Worm (Caenorhabditis elegans) whole organism, midembryonic: ENCODE data around the gene C25H3.16.

ENCODE experiments used
- T22C8.4 ChIP-seq: fragments of 200-800 bp; sonication (Bioruptor generic); IDR thresholded peaks from 2 replicates; pipeline ENCODE4 v1.3.6; 2022; ENCODE audit warnings: missing genetic modification characterization, missing compliant biosample characterization
- cog-1 ChIP-seq: sonication (generic microtip); optimal IDR thresholded peaks from 2 replicates; lab custom pipeline; 2016; ENCODE audit warnings: missing genetic modification characterization, missing compliant biosample characterization
- flt-1 ChIP-seq: fragments of 200-800 bp; sonication (Bioruptor generic); IDR thresholded peaks from 2 replicates; pipeline ENCODE4 v1.3.6; 2022; ENCODE audit warnings: missing genetic modification characterization, missing compliant biosample characterization
- klf-2 ChIP-seq: fragments of 200-800 bp; sonication (Bioruptor generic); conservative IDR thresholded peaks from 2 replicates; pipeline ENCODE4 v1.3.6; 2022; ENCODE audit warnings: missing genetic modification reagents, missing genetic modification characterization, missing compliant biosample characterization
- med-1 ChIP-seq: sonication (generic microtip); optimal IDR thresholded peaks from 2 replicates; lab custom pipeline; 2017; ENCODE audit warnings: missing genetic modification characterization, mild to moderate bottlenecking, missing compliant biosample characterization, antibody characterized with exemption, missing genetic modification reagents; ENCODE audit not compliant: insufficient read depth
- ref-1 ChIP-seq: fragments of 200-800 bp; sonication (Bioruptor generic); conservative IDR thresholded peaks from 2 replicates; pipeline ENCODE4 v1.3.6; 2022; ENCODE audit warnings: missing genetic modification reagents, missing genetic modification characterization, missing compliant biosample characterization
- tab-1 ChIP-seq: fragments of 200-800 bp; sonication (Bioruptor generic); IDR thresholded peaks from 2 replicates; pipeline ENCODE4 v1.3.6; 2022; ENCODE audit warnings: missing genetic modification characterization, missing compliant biosample characterization
- ztf-23 ChIP-seq: fragments of 200-800 bp; sonication (Bioruptor generic); IDR thresholded peaks from 2 replicates; pipeline ENCODE4 v1.3.6; 2022; ENCODE audit warnings: missing genetic modification reagents, missing genetic modification characterization, missing compliant biosample characterization
- ztf-29 ChIP-seq: fragments of 200-800 bp; sonication (Bioruptor generic); IDR thresholded peaks from 2 replicates; pipeline ENCODE4 v1.3.6; 2022; ENCODE audit warnings: missing genetic modification reagents, missing genetic modification characterization, missing compliant biosample characterization

Gene C25H3.16

DNA sequence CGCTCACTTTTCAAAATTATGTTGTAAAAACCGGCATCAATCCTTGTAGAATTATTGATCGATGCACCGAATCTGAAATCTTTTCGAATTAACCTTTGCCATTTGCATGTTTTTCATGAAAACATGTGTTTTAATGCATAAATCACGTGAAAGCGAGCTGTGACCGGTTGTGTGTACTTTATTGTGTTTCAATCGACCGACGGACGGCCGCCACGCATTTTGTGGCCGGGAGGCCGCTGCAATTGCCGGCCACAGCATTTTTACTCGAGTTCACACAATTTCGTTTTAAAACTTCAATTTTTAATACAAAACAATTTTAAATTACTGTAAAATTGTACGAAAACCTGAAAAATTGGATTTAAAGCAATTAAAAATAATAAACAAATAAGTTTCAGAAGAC is 22.9 kb downstream of the C25H3.16 start, which contains the start of gene C25H3.11:
Gene C25H3.11, minus strand, starts transcription at position 82 of the 400 bp plus-strand sequence.
- TF ChIP-seq cog-1 = no peak
- TF ChIP-seq klf-2 (GFP tag; lab: Robert Waterston, UW) = peak; percentile 46; the same call in 1 of the 2 replicates

- TF ChIP-seq klf-2 (GFP tag; lab: Robert Waterston, UW) (no peak), ztf-23 (no peak), T22C8.4 (no peak), flt-1 (GFP tag; lab: Robert Waterston, UW) (no peak), cog-1 (no peak)
Measured at ce11 chrII:5691216-5691771, 25.2 kb downstream of the C25H3.16 start, which contains the start of the genes ndub-5 and eif-2D. Gene ndub-5, minus strand, starts transcription at chrII:5691353. Gene eif-2D, plus strand, starts transcription at chrII:5691721.

ce11 chrII:5693893-5694292 is 27.8 kb downstream of the C25H3.16 start, which contains the start of gene C25H3.3:
Gene C25H3.3, plus strand, starts transcription at chrII:5694193.
- no peak for TF ChIP-seq med-1 (GFP tag; lab: Kevin White, UChicago)
- TF ChIP-seq flt-1 (GFP tag; lab: Robert Waterston, UW) = no peak
- TF ChIP-seq cog-1 = no peak
- no peak for TF ChIP-seq klf-2 (GFP tag; lab: Robert Waterston, UW)
- no peak for TF ChIP-seq T22C8.4
- no peak for TF ChIP-seq ztf-29 (GFP tag; lab: Robert Waterston, UW)
- no peak for TF ChIP-seq ref-1 (GFP tag; lab: Robert Waterston, UW)
- no peak for TF ChIP-seq tab-1

- no peak for TF ChIP-seq med-1 (GFP tag; lab: Kevin White, UChicago)
- TF ChIP-seq klf-2 (GFP tag; lab: Robert Waterston, UW) = no peak
Measured at ce11 chrII:5694798-5695197, 28.7 kb downstream of the C25H3.16 start, which contains the start of gene C25H3.14. Gene C25H3.14, plus strand, starts transcription at chrII:5695098.

DNA sequence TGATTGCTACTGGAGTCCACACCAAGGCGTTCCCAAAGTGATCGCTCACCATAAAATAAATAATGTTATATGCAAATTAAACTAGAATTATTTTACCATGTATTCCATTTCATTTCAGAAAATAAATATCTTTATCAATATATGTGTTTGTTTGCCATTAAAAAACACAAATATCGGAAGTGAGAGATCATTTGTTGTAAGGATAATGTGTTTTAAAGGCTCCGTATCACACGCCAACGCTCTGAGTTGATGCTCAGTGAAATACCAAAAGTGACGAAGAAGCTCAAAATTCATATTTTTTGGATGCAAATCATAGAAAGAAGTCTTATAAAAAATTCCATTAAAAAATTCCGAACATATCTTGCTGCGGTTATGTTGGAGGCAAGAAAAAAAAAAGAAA is 30.1 kb downstream of the C25H3.16 start:
- TF ChIP-seq cog-1 (no peak), med-1 (GFP tag; lab: Kevin White, UChicago) (no peak), T22C8.4 (no peak), klf-2 (GFP tag; lab: Robert Waterston, UW) (no peak), ztf-23 (no peak)

- no peak for TF ChIP-seq klf-2 (GFP tag; lab: Robert Waterston, UW)
- TF ChIP-seq cog-1 = no peak
- TF ChIP-seq ref-1 (GFP tag; lab: Robert Waterston, UW) = no peak
- TF ChIP-seq ztf-29 (GFP tag; lab: Robert Waterston, UW) = no peak
- no peak for TF ChIP-seq med-1 (GFP tag; lab: Kevin White, UChicago)
- TF ChIP-seq flt-1 (GFP tag; lab: Robert Waterston, UW) = no peak
- no peak for TF ChIP-seq T22C8.4
- no peak for TF ChIP-seq ztf-23
- TF ChIP-seq tab-1 = no peak
Measured at ce11 chrII:5697338-5697737, 31.2 kb downstream of the C25H3.16 start.

ce11 chrII:5698254-5698653 is 32.2 kb downstream of the C25H3.16 start:
- TF ChIP-seq flt-1 (GFP tag; lab: Robert Waterston, UW) (no peak), cog-1 (no peak)

- TF ChIP-seq cog-1 = no peak
- no peak for TF ChIP-seq T22C8.4
- TF ChIP-seq ref-1 (GFP tag; lab: Robert Waterston, UW) = no peak
- no peak for TF ChIP-seq tab-1
- no peak for TF ChIP-seq flt-1 (GFP tag; lab: Robert Waterston, UW)
- TF ChIP-seq klf-2 (GFP tag; lab: Robert Waterston, UW) = no peak
- no peak for TF ChIP-seq med-1 (GFP tag; lab: Kevin White, UChicago)
- no peak for TF ChIP-seq ztf-29 (GFP tag; lab: Robert Waterston, UW)
- no peak for TF ChIP-seq ztf-23
Measured at ce11 chrII:5698869-5699268, 32.8 kb downstream of the C25H3.16 start, which contains the start of the genes C25H3.10 and C25H3.1. Gene C25H3.10, minus strand, starts transcription at chrII:5698969. Gene C25H3.1, plus strand, starts transcription at chrII:5699071.

ce11 chrII:5701485-5701884 is 35.4 kb downstream of the C25H3.16 start:
- TF ChIP-seq ztf-23 (no peak), ref-1 (GFP tag; lab: Robert Waterston, UW) (no peak), T22C8.4 (no peak), med-1 (GFP tag; lab: Kevin White, UChicago) (no peak), cog-1 (no peak), klf-2 (GFP tag; lab: Robert Waterston, UW) (no peak), tab-1 (no peak), flt-1 (GFP tag; lab: Robert Waterston, UW) (no peak), ztf-29 (GFP tag; lab: Robert Waterston, UW) (no peak)

DNA sequence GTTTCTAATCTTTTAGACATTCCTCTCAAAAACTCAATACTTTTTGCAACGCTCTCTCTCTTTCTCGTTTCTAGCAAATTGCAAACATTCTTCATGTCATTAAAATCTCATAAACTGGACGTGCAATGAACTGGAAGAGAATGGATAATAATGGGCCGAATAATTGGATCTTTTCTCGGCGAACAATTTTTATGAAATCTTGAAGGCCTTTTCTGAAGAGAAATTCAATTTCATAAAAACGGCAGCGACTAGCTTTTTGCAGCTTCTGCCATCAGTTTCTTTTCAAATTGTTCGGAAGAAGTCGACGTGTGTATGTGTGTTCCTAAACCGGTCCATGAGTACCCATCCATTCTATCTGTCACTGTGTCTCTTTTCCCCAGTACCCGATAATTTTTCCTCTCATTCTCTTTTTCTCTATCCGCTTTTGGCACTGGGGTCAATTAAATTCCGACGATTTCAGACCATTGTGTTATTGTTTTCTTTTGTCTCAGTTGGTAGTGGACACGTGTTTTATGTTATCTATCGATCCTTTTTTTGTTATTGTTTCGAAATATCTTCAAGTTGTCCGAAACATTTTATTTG is 36.6 kb downstream of the C25H3.16 start:
- TF ChIP-seq ztf-29 (GFP tag; lab: Robert Waterston, UW) (no peak), med-1 (GFP tag; lab: Kevin White, UChicago) (no peak), tab-1 (no peak), ref-1 (GFP tag; lab: Robert Waterston, UW) (no peak), flt-1 (GFP tag; lab: Robert Waterston, UW) (no peak), T22C8.4 (no peak), klf-2 (GFP tag; lab: Robert Waterston, UW) (no peak), ztf-23 (0 out of 2 replicates have a peak, but pooled peaks have one; percentile 11)
